Fruit fly (Drosophila melanogaster): ENCODE data around the gene Ahcy.
A peak's percentile ranks its signal among the peaks of the same experiment; 100 is the strongest.

The Ahcy gene

DNA sequence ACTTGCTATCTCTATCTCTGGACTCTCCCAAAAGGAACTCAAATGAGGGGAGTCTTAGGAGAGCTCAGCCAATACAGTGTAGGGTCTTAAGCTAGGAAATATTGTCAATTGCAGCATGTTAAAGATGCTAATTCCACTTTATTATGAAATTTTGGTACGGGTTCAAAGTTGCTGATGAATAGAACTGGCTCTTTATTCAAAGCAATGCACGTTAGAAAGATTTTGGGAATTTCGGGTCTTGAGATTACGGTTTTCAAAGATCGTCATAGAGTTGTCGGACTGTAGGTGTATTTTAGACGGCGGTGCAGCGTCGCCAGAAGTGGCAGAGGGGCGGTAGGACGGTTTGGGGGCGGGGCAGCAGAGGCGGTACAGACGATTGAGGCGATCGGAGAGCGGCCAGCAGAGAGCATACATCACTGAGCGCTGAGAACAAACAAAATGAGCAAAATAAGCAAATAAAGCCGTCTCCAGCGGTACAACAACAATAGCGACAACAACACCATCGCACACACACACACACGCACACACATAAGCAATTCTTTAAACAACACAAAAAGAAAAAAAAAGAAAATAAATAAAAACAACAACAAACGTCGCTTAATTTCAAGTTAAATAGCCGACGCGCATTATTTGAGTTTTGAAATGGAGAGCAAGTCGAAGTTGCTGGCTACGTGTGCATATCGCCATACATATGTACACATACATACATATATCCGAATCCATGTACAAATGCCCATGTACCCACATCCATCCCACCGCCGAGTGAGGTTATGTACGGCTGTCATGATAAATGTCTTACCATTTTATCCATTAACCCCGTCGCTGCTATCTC lies 47.6 kb downstream of the Ahcy start (continued):
- no peak for TF ChIP-seq CG10462 (GFP tag; optimal IDR thresholded peaks at IDR 0.05)
- TF ChIP-seq CG6683 (GFP tag; optimal IDR thresholded peaks at IDR 0.05), result no peak
- TF ChIP-seq CG9876 (GFP tag; optimal IDR thresholded peaks at IDR 0.05), result no peak
- TF ChIP-seq CG7928 (GFP tag; optimal IDR thresholded peaks at IDR 0.05), result no peak
- peak; percentile 21 for TF ChIP-seq CG4328 (GFP tag; optimal IDR thresholded peaks at IDR 0.05)
- TF ChIP-seq CG2712 (tag; optimal IDR thresholded peaks at IDR 0.05), result peak; percentile 41
- TF ChIP-seq CG34376 (GFP tag; optimal IDR thresholded peaks at IDR 0.05), result no peak
- no peak for TF ChIP-seq Nf-YB (GFP tag; optimal IDR thresholded peaks at IDR 0.05)
- TF ChIP-seq Poxn (GFP tag; IDR thresholded peaks at IDR 0.05), result no peak
- no peak for TF ChIP-seq pfk (GFP tag; optimal IDR thresholded peaks at IDR 0.05)
- peak; percentile 17 for TF ChIP-seq CG10543 (GFP tag; optimal IDR thresholded peaks at IDR 0.05)
- TF ChIP-seq Fer1 (GFP tag; optimal IDR thresholded peaks at IDR 0.05), result no peak
- TF ChIP-seq vnd (GFP tag; IDR thresholded peaks at IDR 0.05; ENCODE audit: partially characterized antibody), result no peak
- no peak for TF ChIP-seq tll (GFP tag; optimal IDR thresholded peaks at IDR 0.05)
- TF ChIP-seq tgo (GFP tag; IDR thresholded peaks at IDR 0.05), result no peak
- no peak for TF ChIP-seq CG8765 (GFP tag; IDR thresholded peaks at IDR 0.05)
- TF ChIP-seq lov (optimal IDR thresholded peaks at IDR 0.05), result no peak
- TF ChIP-seq lov (GFP tag; IDR thresholded peaks at IDR 0.05), result no peak
- no peak for TF ChIP-seq gt (GFP tag; IDR thresholded peaks at IDR 0.05)
- no peak for TF ChIP-seq C15 (GFP tag; IDR thresholded peaks at IDR 0.05)
- TF ChIP-seq grau (tag; optimal IDR thresholded peaks at IDR 0.05), result peak; percentile 85
- no peak for TF ChIP-seq wor (GFP tag; IDR thresholded peaks at IDR 0.05)
- TF ChIP-seq CG14441 (GFP tag; IDR thresholded peaks at IDR 0.05), result no peak
- TF ChIP-seq CG12071 (GFP tag; optimal IDR thresholded peaks at IDR 0.05), result no peak
- no peak for TF ChIP-seq HLH54F (GFP tag; optimal IDR thresholded peaks at IDR 0.05)
- TF ChIP-seq pros (GFP tag; optimal IDR thresholded peaks at IDR 0.05), result no peak
- no peak for TF ChIP-seq CG16779 (GFP tag; IDR thresholded peaks at IDR 0.05)
- TF ChIP-seq kni (GFP tag; optimal IDR thresholded peaks at IDR 0.05), result peak; percentile 48
- no peak for TF ChIP-seq CG1792 (GFP tag; optimal IDR thresholded peaks at IDR 0.05)
- no peak for TF ChIP-seq CG4424 (GFP tag; optimal IDR thresholded peaks at IDR 0.05)
- no peak for TF ChIP-seq CG11093 (GFP tag; IDR thresholded peaks at IDR 0.05)
- TF ChIP-seq CG10321 (GFP tag; IDR thresholded peaks at IDR 0.05), result no peak
- TF ChIP-seq CG11398 (GFP tag; optimal IDR thresholded peaks at IDR 0.05), result no peak
- TF ChIP-seq cg (GFP tag; optimal IDR thresholded peaks at IDR 0.05), result peak; percentile 52
- no peak for TF ChIP-seq Awh (GFP tag; IDR thresholded peaks at IDR 0.05)
- no peak for TF ChIP-seq trh (GFP tag; optimal IDR thresholded peaks at IDR 0.05)
- TF ChIP-seq zfh1 (GFP tag; IDR thresholded peaks at IDR 0.05), result no peak
- TF ChIP-seq CG3163 (GFP tag; optimal IDR thresholded peaks at IDR 0.05), result no peak
- TF ChIP-seq CG1647 (GFP tag; optimal IDR thresholded peaks at IDR 0.05), result no peak
- no peak for TF ChIP-seq en (GFP tag; optimal IDR thresholded peaks at IDR 0.05)
- no peak for TF ChIP-seq ro (GFP tag; IDR thresholded peaks at IDR 0.05)
- TF ChIP-seq ind (GFP tag; optimal IDR thresholded peaks at IDR 0.05), result no peak
- 0 out of 2 replicates have a peak, but pooled peaks have one; percentile 9 for TF ChIP-seq ap (GFP tag; IDR thresholded peaks at IDR 0.05)
- TF ChIP-seq Deaf1 (tag; optimal IDR thresholded peaks at IDR 0.05), result no peak
- TF ChIP-seq sna (GFP tag; IDR thresholded peaks at IDR 0.05; ENCODE audit: partially characterized antibody), result no peak
- TF ChIP-seq CG33557 (GFP tag; optimal IDR thresholded peaks at IDR 0.05), result peak; percentile 33
- TF ChIP-seq ems (GFP tag; optimal IDR thresholded peaks at IDR 0.05), result no peak
- no peak for TF ChIP-seq ftz-f1 (GFP tag; optimal IDR thresholded peaks at IDR 0.05)
- no peak for TF ChIP-seq CG12942 (GFP tag; optimal IDR thresholded peaks at IDR 0.05)
- no peak for TF ChIP-seq ttk (GFP tag; IDR thresholded peaks at IDR 0.05)
- TF ChIP-seq Dbx (GFP tag; IDR thresholded peaks at IDR 0.05), result no peak
